Worm (Caenorhabditis elegans): ENCODE data around the gene C05E4.12.

Gene C05E4.12

DNA sequence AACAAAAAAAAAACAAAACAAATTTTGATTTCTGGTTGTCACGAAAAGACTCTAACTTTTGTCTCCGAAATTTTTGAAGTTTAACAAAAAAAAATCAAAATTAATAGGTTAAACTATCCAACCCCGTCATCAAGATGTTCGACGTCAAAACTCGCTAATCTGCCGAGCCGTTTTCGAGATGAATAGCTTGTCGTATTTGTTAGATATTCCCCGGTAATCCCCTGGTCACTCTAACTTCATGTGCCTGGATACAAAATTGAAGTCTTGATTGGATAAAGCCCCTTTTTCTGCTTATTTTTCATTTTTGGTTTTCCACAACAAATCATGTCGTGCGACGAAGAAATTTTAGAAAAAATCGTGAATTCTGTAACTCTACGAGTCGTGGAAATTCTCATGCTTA, 20.6 kb upstream of the C05E4.12 start, which contains the start of gene srab-16:
Gene srab-16 (plus strand): TSS at position 301 of the 400 bp plus-strand sequence.
- TF ChIP-seq dmd-4 (tag; optimal IDR thresholded peaks at IDR 0.05; ENCODE audit: borderline replicate concordance) (no peak), ceh-34 (tag; optimal IDR thresholded peaks at IDR 0.05) (no peak), ztf-16 (tag; optimal IDR thresholded peaks at IDR 0.05) (no peak), ceh-14 (tag; optimal IDR thresholded peaks at IDR 0.05) (no peak), hlh-6 (tag; optimal IDR thresholded peaks at IDR 0.05) (no peak), Y22D7AL.16 (tag; optimal IDR thresholded peaks at IDR 0.05) (no peak), ref-2 (tag; optimal IDR thresholded peaks at IDR 0.05) (no peak)

DNA sequence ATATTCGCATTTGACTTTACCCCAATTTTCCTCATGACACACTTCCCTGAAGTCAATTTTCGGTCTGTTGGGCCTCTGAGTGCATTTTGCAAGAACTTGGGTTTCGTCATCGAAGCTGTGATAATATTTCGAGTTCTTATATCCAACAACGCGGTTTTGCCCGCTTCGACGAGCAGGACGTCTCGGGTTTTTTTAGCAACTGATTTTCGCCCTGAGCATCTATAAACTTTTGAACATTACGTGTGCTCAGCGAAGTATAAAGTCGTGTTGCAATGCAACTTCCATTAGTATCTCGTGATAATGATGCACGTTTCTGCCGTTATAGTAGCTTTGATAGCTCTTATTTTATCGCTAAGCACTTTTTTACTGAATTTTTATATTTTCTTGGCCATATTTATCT, 18.2 kb upstream of the C05E4.12 start, which contains the start of gene srbc-60:
Gene srbc-60 (plus strand): TSS at position 301 of the 400 bp plus-strand sequence.
- TF ChIP-seq ceh-2 (tag; optimal IDR thresholded peaks at IDR 0.05): no peak

- no peak for TF ChIP-seq ceh-6 (GFP tag; optimal IDR thresholded peaks at IDR 0.05)
- TF ChIP-seq T23F11.4 (GFP tag; optimal IDR thresholded peaks at IDR 0.05): no peak
- TF ChIP-seq hlh-13 (GFP tag; optimal IDR thresholded peaks at IDR 0.05): no peak
- no peak for TF ChIP-seq odd-2 (tag; optimal IDR thresholded peaks at IDR 0.05)
- no peak for TF ChIP-seq ceh-34 (tag; optimal IDR thresholded peaks at IDR 0.05)
- TF ChIP-seq C38D4.7 (GFP tag; optimal IDR thresholded peaks at IDR 0.05): no peak
- no peak for TF ChIP-seq zip-5 (tag; optimal IDR thresholded peaks at IDR 0.05)
- no peak for TF ChIP-seq ceh-19 (GFP tag; optimal IDR thresholded peaks at IDR 0.05)
- TF ChIP-seq ceh-22 (tag; optimal IDR thresholded peaks at IDR 0.05): no peak
- TF ChIP-seq ama-1 (optimal IDR thresholded peaks at IDR 0.05): no peak
- TF ChIP-seq ceh-9 (tag; optimal IDR thresholded peaks at IDR 0.05): no peak
- TF ChIP-seq sdc-2 (tag; optimal IDR thresholded peaks at IDR 0.05): no peak
- no peak for TF ChIP-seq lim-6 (tag; optimal IDR thresholded peaks at IDR 0.05)
- TF ChIP-seq lin-11 (tag; optimal IDR thresholded peaks at IDR 0.05): no peak
Observed at ce11 chrV:778339-778738, 16.6 kb upstream of the C05E4.12 start, which contains the start of gene srbc-59. Gene srbc-59, plus strand, starts transcription at chrV:778639.

ce11 chrV:777285-777684, 15.5 kb upstream of the C05E4.12 start, which contains the start of gene R09E12.9:
Gene R09E12.9, plus strand, starts transcription at chrV:777600.
- TF ChIP-seq pax-1 (tag; optimal IDR thresholded peaks at IDR 0.05) (no peak), ceh-45 (GFP tag; IDR thresholded peaks at IDR 0.05) (no peak), pqm-1 (tag; optimal IDR thresholded peaks at IDR 0.05) (no peak)

DNA sequence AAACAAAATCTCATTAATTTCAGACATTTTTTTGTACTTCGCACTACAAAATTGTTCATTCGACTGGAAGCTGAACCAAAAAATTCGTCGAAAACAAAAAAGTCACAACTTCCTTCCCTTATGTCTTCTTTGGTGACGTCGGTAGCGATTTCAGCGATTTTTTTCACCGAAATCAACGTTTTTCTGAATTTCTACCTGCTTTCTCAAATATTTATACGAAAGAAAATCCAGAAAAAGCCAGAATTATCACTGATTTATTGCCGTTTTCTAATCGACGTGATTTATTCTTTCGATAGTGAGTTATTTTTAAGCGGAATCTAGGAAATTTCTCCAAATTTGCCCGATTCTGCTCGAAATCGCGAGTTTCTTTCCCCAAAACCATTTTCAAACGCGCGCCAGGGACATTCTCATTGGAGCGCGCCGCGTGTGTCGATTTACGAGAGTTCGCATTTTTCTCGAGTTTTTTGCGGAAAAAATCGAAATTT, 13.1 kb upstream of the C05E4.12 start, which contains the start of gene srbc-58:
Gene srbc-58 (plus strand): TSS at position 121 of the 485 bp plus-strand sequence.
- no peak for TF ChIP-seq sdc-2 (tag; optimal IDR thresholded peaks at IDR 0.05)

- no peak for TF ChIP-seq ceh-9 (tag; optimal IDR thresholded peaks at IDR 0.05)
- no peak for TF ChIP-seq ceh-30 (tag; optimal IDR thresholded peaks at IDR 0.05)
- TF ChIP-seq K02D7.2 (tag; optimal IDR thresholded peaks at IDR 0.05): no peak
- TF ChIP-seq unc-42 (tag; optimal IDR thresholded peaks at IDR 0.05): no peak
- TF ChIP-seq pag-3 (tag; optimal IDR thresholded peaks at IDR 0.05; ENCODE audit: borderline replicate concordance): no peak
- no peak for TF ChIP-seq ceh-22 (tag; optimal IDR thresholded peaks at IDR 0.05)
- no peak for TF ChIP-seq hlh-15 (tag; optimal IDR thresholded peaks at IDR 0.05)
- no peak for TF ChIP-seq ceh-6 (GFP tag; optimal IDR thresholded peaks at IDR 0.05)
Observed at ce11 chrV:774341-774740, 12.6 kb upstream of the C05E4.12 start.

DNA sequence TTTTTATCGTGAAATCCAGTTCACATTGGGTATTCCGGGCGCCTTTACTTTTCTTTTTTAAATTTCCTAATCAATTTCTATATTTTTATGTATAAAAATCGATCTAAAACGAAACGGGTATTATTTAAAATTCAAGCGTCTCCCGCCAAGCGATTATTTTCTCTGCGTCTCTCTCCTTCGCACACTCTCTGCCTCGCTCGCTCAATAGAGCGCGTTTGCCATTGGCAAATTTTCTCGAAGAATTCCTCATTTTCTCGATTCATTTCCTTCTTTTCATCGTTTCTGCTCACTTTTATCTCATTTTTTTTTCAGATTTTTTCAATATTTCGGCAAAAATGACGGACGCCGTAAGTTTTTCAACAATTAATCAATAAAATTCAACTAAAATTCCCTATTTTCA, 11.5 kb upstream of the C05E4.12 start, which contains the start of gene sti-1:
Gene sti-1 (plus strand): TSS at position 263 of the 400 bp plus-strand sequence.
- TF ChIP-seq ceh-48 (tag; optimal IDR thresholded peaks at IDR 0.05): peak; percentile 10
- no peak for TF ChIP-seq nhr-11 (tag; optimal IDR thresholded peaks at IDR 0.05)
- TF ChIP-seq unc-55 (GFP tag; optimal IDR thresholded peaks at IDR 0.05): peak; percentile 77
- peak; percentile 83 for TF ChIP-seq nfya-1 (tag; optimal IDR thresholded peaks at IDR 0.05)
- peak; percentile 64 for TF ChIP-seq unc-42 (tag; optimal IDR thresholded peaks at IDR 0.05)
- no peak for TF ChIP-seq zip-5 (tag; optimal IDR thresholded peaks at IDR 0.05)
- no peak for TF ChIP-seq ceh-30 (tag; optimal IDR thresholded peaks at IDR 0.05)
- no peak for TF ChIP-seq rnt-1 (tag; optimal IDR thresholded peaks at IDR 0.05)
- no peak for TF ChIP-seq lim-6 (tag; optimal IDR thresholded peaks at IDR 0.05)
- peak; percentile 36 for TF ChIP-seq dve-1 (tag; optimal IDR thresholded peaks at IDR 0.05)
- TF ChIP-seq elt-2 (tag; optimal IDR thresholded peaks at IDR 0.05): peak; percentile 44
- peak; percentile 61 for TF ChIP-seq ceh-31 (tag; optimal IDR thresholded peaks at IDR 0.05)
- no peak for TF ChIP-seq pha-4 (tag; optimal IDR thresholded peaks at IDR 0.05)
- no peak for TF ChIP-seq ttx-3 (tag; optimal IDR thresholded peaks at IDR 0.05)
- TF ChIP-seq ceh-18 (tag; optimal IDR thresholded peaks at IDR 0.05): peak; percentile 32
- no peak for TF ChIP-seq ceh-14 (tag; optimal IDR thresholded peaks at IDR 0.05)
- TF ChIP-seq C08G9.2 (tag; optimal IDR thresholded peaks at IDR 0.05): no peak
- peak; percentile 24 for TF ChIP-seq pax-1 (tag; optimal IDR thresholded peaks at IDR 0.05)
